Fruit fly (Drosophila melanogaster): ENCODE results near the gene BBS1.

- TF ChIP-seq CG8478 (optimal IDR thresholded peaks at IDR 0.05) (no peak), CTCF (optimal IDR thresholded peaks at IDR 0.05) (no peak)
Observed at dm6 chr3L:7130574-7130973, 4.9 kb downstream of the BBS1 start, which contains the start of gene Acbp3.

All from S2 (cell line).